Fruit fly (Drosophila melanogaster) whole organism, wandering third instar larva: ENCODE data around the gene CG13605.

Experiments
- fru ChIP-seq: fragments of 200-800 bp; sonication (Bioruptor generic); optimal IDR thresholded peaks from 3 replicates; lab custom pipeline; 2016; ENCODE audit warnings: missing biosample characterization, mild to moderate bottlenecking, missing genetic modification characterization
- h ChIP-seq: fragments of 200-800 bp; sonication (Bioruptor generic); optimal IDR thresholded peaks from 3 replicates; lab custom pipeline; 2016; ENCODE audit warnings: missing biosample characterization, mild to moderate bottlenecking, missing genetic modification characterization
- rgr ChIP-seq: fragments of 200-800 bp; sonication (Bioruptor generic); optimal IDR thresholded peaks from 3 replicates; lab custom pipeline; 2016; ENCODE audit warnings: missing biosample characterization, mild to moderate bottlenecking, missing genetic modification characterization
- woc ChIP-seq: sonication (Bioruptor generic); optimal IDR thresholded peaks from 2 replicates; lab custom pipeline; 2016; ENCODE audit warnings: missing biosample characterization, mild to moderate bottlenecking, missing genetic modification characterization

DNA sequence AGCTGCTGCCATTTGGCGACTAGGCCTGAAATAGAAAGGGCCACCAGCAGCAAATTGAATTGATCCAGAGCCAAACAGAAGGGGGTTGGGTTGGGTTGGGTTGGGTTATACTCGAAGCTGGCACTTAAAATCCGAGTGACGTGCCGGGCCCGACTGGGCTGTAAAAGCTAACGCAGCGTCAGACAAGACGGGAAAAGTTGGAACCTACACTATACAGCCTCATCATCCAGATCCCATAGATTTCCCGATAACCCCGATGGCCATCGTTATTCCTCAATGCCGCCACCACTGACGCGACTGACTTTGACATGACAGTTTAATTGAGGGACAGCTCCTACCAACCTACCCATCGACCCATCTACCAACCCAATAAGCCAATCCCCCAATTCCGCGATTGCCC lies 42.2 kb downstream of the CG13605 start:
- no peak for TF ChIP-seq rgr (GFP tag; lab: Kevin White, UChicago)
- no peak for TF ChIP-seq h (GFP tag; lab: Kevin White, UChicago)
- no peak for TF ChIP-seq fru (GFP tag; lab: Kevin White, UChicago)
- TF ChIP-seq woc (GFP tag; lab: Kevin White, UChicago), result no peak
